Worm (Caenorhabditis elegans): ENCODE measurements around the gene str-116.

Gene str-116

DNA sequence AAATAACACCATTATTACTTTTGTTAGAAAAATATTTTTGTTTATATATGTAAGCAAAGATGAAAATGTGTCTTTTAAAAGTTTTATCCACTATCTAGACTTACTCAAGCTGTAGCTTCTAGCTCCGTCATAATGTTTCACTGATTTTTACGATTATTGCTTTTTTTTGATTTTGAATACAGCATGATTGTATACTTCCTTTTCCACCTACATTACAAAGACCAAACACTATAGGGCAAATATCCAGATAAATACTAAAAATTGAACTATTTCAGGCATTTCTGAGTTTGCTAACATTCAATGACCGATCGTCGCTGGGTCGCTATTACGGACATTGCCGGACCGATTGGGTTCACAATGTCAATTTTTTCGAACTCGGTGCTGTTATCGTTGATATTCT is at the start of gene str-116:
Gene str-116, plus strand, starts transcription at position 301 of the 400 bp plus-strand sequence.
- no peak for TF ChIP-seq T22C8.4 (GFP tag; IDR thresholded peaks at IDR 0.05)
- no peak for TF ChIP-seq flt-1 (GFP tag; IDR thresholded peaks at IDR 0.05)
- TF ChIP-seq tab-1 (GFP tag; IDR thresholded peaks at IDR 0.05), result no peak
- TF ChIP-seq ref-1 (GFP tag; conservative IDR thresholded peaks at IDR 0.05), result no peak
- TF ChIP-seq ztf-29 (GFP tag; IDR thresholded peaks at IDR 0.05), result no peak
- TF ChIP-seq klf-2 (GFP tag; conservative IDR thresholded peaks at IDR 0.05), result no peak
- TF ChIP-seq cog-1 (tag; optimal IDR thresholded peaks at IDR 0.05), result no peak
- TF ChIP-seq med-1 (GFP tag; optimal IDR thresholded peaks at IDR 0.05; ENCODE audit: insufficient read depth), result no peak
- TF ChIP-seq ztf-23 (GFP tag; IDR thresholded peaks at IDR 0.05), result no peak

DNA sequence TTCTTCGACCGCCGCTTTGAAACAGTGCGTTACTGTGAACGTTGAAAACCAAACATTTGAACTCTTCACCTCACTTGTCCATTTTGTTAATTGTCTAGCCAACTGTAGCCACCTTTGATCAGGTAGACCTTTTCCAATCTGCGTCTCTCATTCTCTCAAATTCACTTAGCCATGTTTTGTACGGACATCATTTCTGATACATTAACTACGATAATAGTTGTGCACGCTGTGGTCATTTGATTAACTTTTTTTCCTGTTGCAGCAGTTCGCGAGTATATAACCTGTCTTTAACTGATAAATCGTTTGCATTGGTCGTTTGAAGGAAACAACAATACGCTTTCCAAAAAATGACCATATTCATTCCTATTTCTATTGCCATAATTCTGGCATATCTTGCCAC is 49.4 kb upstream of the str-116 start, which contains the start of gene cyp-29A2:
Gene cyp-29A2, plus strand, starts transcription at position 190 of the 400 bp plus-strand sequence.
- TF ChIP-seq ztf-29 (GFP tag; IDR thresholded peaks at IDR 0.05), result no peak
- no peak for TF ChIP-seq klf-2 (GFP tag; conservative IDR thresholded peaks at IDR 0.05)
- no peak for TF ChIP-seq ref-1 (GFP tag; conservative IDR thresholded peaks at IDR 0.05)
- no peak for TF ChIP-seq med-1 (GFP tag; optimal IDR thresholded peaks at IDR 0.05; ENCODE audit: insufficient read depth)
- no peak for TF ChIP-seq tab-1 (GFP tag; IDR thresholded peaks at IDR 0.05)
- TF ChIP-seq T22C8.4 (GFP tag; IDR thresholded peaks at IDR 0.05), result no peak
- TF ChIP-seq cog-1 (tag; optimal IDR thresholded peaks at IDR 0.05), result no peak
- TF ChIP-seq flt-1 (GFP tag; IDR thresholded peaks at IDR 0.05), result no peak
- TF ChIP-seq ztf-23 (GFP tag; IDR thresholded peaks at IDR 0.05), result no peak

DNA sequence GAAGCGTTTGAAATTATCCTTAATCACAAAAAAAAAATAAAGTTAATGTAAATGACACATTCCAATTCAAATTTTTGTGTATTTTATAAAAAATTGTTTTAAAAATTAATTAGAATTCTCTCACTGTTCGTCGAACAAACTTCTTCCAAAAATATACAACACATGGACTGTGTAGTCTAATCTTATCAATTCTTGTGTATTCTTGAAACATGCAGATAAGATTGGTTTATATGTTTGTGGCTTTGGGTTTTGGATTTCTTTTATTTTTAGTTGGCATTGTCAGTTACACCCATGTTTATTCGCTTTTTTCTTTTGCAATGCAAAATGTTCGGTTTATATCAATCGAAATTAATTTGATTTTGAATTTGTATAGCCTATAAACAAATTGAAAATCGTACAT is 46.4 kb upstream of the str-116 start:
- TF ChIP-seq klf-2 (GFP tag; conservative IDR thresholded peaks at IDR 0.05) (no peak), ztf-29 (GFP tag; IDR thresholded peaks at IDR 0.05) (no peak), med-1 (GFP tag; optimal IDR thresholded peaks at IDR 0.05; ENCODE audit: insufficient read depth) (no peak), T22C8.4 (GFP tag; IDR thresholded peaks at IDR 0.05) (no peak), flt-1 (GFP tag; IDR thresholded peaks at IDR 0.05) (no peak), cog-1 (tag; optimal IDR thresholded peaks at IDR 0.05) (no peak), ref-1 (GFP tag; conservative IDR thresholded peaks at IDR 0.05) (no peak), ztf-23 (GFP tag; IDR thresholded peaks at IDR 0.05) (no peak), tab-1 (GFP tag; IDR thresholded peaks at IDR 0.05) (no peak)

DNA sequence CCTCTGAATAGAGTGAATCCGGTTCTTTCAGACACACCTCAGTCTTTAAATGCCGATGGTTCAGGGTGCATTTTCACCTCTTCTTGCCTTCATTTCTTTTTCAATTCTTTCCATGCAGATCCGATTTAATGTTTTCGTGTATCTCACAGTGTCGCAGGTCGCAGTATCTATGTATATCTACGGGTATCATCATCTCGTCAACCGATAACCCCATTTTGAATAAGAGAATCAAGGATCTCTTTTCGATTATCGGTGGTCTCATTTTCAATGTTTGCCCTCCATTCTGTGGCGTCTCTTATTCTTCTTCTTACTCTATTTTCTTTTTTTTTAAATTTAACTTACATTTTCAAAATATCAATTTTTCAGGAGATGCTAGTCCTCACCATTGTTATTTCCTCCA is 45.8 kb upstream of the str-116 start, which contains the start of gene T19B10.2:
Gene T19B10.2, plus strand, starts transcription at position 367 of the 400 bp plus-strand sequence.
- TF ChIP-seq T22C8.4 (GFP tag; IDR thresholded peaks at IDR 0.05) (no peak), cog-1 (tag; optimal IDR thresholded peaks at IDR 0.05) (no peak), tab-1 (GFP tag; IDR thresholded peaks at IDR 0.05) (no peak), ztf-29 (GFP tag; IDR thresholded peaks at IDR 0.05) (no peak)

DNA sequence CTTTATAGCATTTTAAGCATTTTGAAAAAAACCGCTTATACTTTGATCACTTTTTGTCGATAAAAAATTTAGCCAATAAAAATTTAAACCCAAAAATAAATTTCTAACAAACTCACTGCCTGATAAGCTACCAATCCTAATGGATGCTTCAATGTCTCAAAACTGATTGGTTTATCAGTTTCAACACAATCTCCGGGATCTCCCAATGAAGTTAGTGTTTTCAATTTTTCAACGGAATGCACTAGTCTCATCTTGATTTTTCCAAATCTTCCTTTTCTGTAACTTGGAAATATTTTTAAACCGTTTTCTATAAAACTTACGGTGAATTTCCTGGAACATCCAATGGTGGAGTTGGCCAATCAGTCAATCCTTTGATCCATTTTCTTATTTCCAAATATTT is 43.1 kb upstream of the str-116 start:
- TF ChIP-seq med-1 (GFP tag; optimal IDR thresholded peaks at IDR 0.05; ENCODE audit: insufficient read depth) (no peak), klf-2 (GFP tag; conservative IDR thresholded peaks at IDR 0.05) (no peak), ref-1 (GFP tag; conservative IDR thresholded peaks at IDR 0.05) (no peak), ztf-23 (GFP tag; IDR thresholded peaks at IDR 0.05) (no peak), cog-1 (tag; optimal IDR thresholded peaks at IDR 0.05) (no peak), tab-1 (GFP tag; IDR thresholded peaks at IDR 0.05) (no peak), flt-1 (GFP tag; IDR thresholded peaks at IDR 0.05) (no peak), T22C8.4 (GFP tag; IDR thresholded peaks at IDR 0.05) (no peak), ztf-29 (GFP tag; IDR thresholded peaks at IDR 0.05) (no peak)

DNA sequence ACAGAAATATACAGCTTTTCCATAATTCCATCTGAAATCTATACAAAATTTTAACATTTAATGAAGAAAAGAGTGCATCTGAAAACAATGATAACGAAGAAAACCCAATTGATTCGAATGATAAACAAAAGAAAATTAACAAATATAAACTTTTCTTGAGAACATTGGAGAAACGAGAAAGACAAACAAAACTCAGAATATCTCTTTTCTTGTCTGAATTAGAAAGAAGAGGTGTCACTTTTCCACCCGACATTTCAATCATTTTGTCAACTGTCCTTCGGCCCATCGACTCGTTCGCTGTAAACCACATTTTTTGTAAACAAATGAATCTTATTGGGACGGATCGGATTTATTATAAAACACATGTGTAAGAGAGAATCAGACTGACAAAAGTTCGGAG is 40.8 kb upstream of the str-116 start, which contains the start of gene bgal-1:
Gene bgal-1, minus strand, starts transcription at position 38 of the 400 bp plus-strand sequence.
- TF ChIP-seq flt-1 (GFP tag; IDR thresholded peaks at IDR 0.05) (no peak), klf-2 (GFP tag; conservative IDR thresholded peaks at IDR 0.05) (no peak), med-1 (GFP tag; optimal IDR thresholded peaks at IDR 0.05; ENCODE audit: insufficient read depth) (no peak), T22C8.4 (GFP tag; IDR thresholded peaks at IDR 0.05) (no peak), ztf-23 (GFP tag; IDR thresholded peaks at IDR 0.05) (no peak), tab-1 (GFP tag; IDR thresholded peaks at IDR 0.05) (no peak)

DNA sequence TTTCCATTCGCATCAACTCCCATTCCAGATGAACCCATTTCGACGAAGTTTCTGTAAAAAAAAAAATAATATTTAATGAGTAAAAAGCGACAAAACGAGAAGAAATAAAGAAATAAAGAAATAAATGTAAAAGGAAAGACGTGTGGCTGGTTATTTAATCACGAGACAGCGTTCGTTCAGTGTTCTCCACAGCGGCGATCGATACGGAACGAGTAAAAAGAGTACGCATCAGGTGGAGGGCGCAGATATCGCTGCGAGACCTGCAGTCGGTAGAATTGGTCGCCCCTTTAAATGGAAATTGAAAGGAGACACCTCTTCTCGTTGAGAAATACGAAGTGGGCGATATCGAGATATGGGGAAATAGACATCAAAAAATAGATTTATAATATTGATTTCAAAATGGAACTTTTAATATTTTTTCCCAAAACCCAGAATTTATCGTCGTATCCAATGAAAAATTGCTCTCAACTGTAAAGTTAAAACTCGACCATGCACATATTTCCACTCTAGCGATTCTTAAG is 38.1 kb upstream of the str-116 start, which contains the start of gene pqn-70:
Gene pqn-70, minus strand, starts transcription at position 51 of the 521 bp plus-strand sequence.
- TF ChIP-seq ztf-23 (GFP tag; IDR thresholded peaks at IDR 0.05) (peak; percentile 57; the same call in 1 of the 2 replicates), T22C8.4 (GFP tag; IDR thresholded peaks at IDR 0.05) (peak; percentile 90), med-1 (GFP tag; optimal IDR thresholded peaks at IDR 0.05; ENCODE audit: insufficient read depth) (no peak), klf-2 (GFP tag; conservative IDR thresholded peaks at IDR 0.05) (no peak), ztf-29 (GFP tag; IDR thresholded peaks at IDR 0.05) (no peak), flt-1 (GFP tag; IDR thresholded peaks at IDR 0.05) (peak; percentile 67; the same call in 1 of the 2 replicates), tab-1 (GFP tag; IDR thresholded peaks at IDR 0.05) (no peak), ref-1 (GFP tag; conservative IDR thresholded peaks at IDR 0.05) (no peak), cog-1 (tag; optimal IDR thresholded peaks at IDR 0.05) (peak; percentile 61)

DNA sequence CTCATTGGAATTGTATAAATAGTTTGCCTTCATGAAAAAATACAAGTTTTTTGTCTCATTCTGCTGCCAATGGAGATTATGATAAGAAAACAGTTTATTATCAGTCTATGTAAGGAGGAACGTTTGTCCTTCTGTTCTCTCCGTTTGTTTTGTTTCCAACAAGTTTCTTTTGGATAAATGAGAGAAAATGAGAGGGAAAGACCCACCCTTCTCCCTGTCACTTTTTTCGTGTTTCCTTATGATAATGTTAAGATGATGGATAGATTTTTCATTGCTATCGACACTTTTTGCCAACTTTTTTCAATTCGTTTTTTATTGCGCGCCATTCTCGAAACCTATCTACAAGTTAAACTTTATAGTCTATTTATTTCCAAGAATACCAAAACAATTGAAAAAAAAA is 35.6 kb upstream of the str-116 start:
- TF ChIP-seq ref-1 (GFP tag; conservative IDR thresholded peaks at IDR 0.05) (no peak), ztf-23 (GFP tag; IDR thresholded peaks at IDR 0.05) (no peak), T22C8.4 (GFP tag; IDR thresholded peaks at IDR 0.05) (no peak), med-1 (GFP tag; optimal IDR thresholded peaks at IDR 0.05; ENCODE audit: insufficient read depth) (no peak), tab-1 (GFP tag; IDR thresholded peaks at IDR 0.05) (no peak)

DNA sequence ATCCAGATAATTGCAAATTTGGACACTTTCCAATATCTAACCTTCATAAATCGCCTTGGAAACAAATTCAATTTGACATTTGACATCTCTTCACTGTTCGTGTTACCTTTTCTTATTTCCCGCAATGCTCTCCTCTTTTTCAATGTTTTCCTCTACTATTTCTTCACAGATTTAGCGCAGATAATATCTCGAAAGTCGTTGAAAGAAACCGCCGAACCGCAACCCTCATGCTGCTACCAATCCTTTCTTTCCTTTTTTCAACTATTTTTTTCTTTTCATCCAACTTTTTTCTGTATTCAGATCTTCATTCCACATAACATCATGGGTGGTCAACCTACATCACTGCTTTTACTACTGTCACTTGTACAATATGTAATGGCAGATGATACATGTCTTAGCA is 32.4 kb upstream of the str-116 start, which contains the start of gene T19B10.5:
Gene T19B10.5, plus strand, starts transcription at position 301 of the 400 bp plus-strand sequence.
- TF ChIP-seq med-1 (GFP tag; optimal IDR thresholded peaks at IDR 0.05; ENCODE audit: insufficient read depth) (no peak), klf-2 (GFP tag; conservative IDR thresholded peaks at IDR 0.05) (no peak)

DNA sequence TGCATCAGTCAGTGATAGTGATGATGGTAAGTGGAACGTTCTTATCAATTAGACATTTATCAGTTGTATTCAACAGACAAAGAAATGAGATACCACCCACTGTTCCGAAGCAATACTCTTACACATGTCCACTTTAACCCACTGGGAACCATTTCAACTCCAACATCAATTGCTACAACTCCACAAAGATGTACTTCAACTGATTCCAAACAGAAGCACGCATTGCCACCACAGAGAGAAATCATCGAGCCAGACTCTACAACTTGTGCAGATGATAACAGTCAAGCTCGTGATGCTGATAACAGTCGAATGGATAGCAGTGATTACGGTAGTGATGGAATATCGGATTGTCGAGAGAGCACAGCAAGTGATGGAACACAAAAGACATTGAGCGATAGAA is 30.9 kb upstream of the str-116 start:
- no peak for TF ChIP-seq cog-1 (tag; optimal IDR thresholded peaks at IDR 0.05)
